Worm (Caenorhabditis elegans) whole organism, young adult: Measurements from ENCODE around the gene wdr-31.

Experiments
- B0035.1 ChIP-seq: sonication (generic microtip); optimal IDR thresholded peaks from 2 replicates; lab custom pipeline; 2016; ENCODE audit warnings: missing genetic modification characterization, mild to moderate bottlenecking, missing compliant biosample characterization, missing genotype, missing genetic modification reagents
- F10E7.11 ChIP-seq: sonication (generic microtip); optimal IDR thresholded peaks from 2 replicates; lab custom pipeline; 2017; ENCODE audit warnings: mild to moderate bottlenecking, missing genetic modification characterization, moderate library complexity, missing compliant biosample characterization
- F49E8.2 ChIP-seq: sonication (generic microtip); optimal IDR thresholded peaks from 3 replicates; lab custom pipeline; 2017; ENCODE audit warnings: missing genetic modification characterization, mild to moderate bottlenecking, missing compliant biosample characterization, antibody characterized with exemption, moderate library complexity; ENCODE audit not compliant: insufficient read depth
- F55B11.4 ChIP-seq: sonication (generic microtip); optimal IDR thresholded peaks from 2 replicates; lab custom pipeline; 2016; ENCODE audit warnings: missing compliant biosample characterization, missing genetic modification characterization, borderline replicate concordance; ENCODE audit not compliant: insufficient read depth
- Y53F4B.3 ChIP-seq: fragments of 200-800 bp; sonication (Bioruptor generic); IDR thresholded peaks from 2 replicates; pipeline ENCODE4 v1.3.6; 2022; ENCODE audit warnings: missing genetic modification reagents, missing genetic modification characterization, missing compliant biosample characterization
- Y79H2A.3 ChIP-seq: fragments of 200-800 bp; sonication (Bioruptor generic); conservative IDR thresholded peaks from 2 replicates; pipeline ENCODE4 v1.3.6; 2022; ENCODE audit warnings: missing genetic modification reagents, missing genetic modification characterization, missing compliant biosample characterization
- Y95B8A.8 ChIP-seq: fragments of 200-800 bp; sonication (Bioruptor generic); IDR thresholded peaks from 2 replicates; pipeline ENCODE4 v1.3.6; 2022; ENCODE audit warnings: missing genetic modification reagents, missing genetic modification characterization, missing compliant biosample characterization
- bed-1 ChIP-seq: fragments of 200-800 bp; sonication (Bioruptor generic); IDR thresholded peaks from 2 replicates; pipeline ENCODE4 v1.3.6; 2022; ENCODE audit warnings: missing genetic modification reagents, missing genetic modification characterization, missing compliant biosample characterization
- cebp-1 ChIP-seq, 2 experiments: fragments of 200-800 bp in 1 of 2; sonication (Bioruptor generic) in 1 of 2; sonication (generic microtip) in 1 of 2; IDR thresholded peaks in 1 of 2; optimal IDR thresholded peaks in 1 of 2; 2 replicates each; pipeline versions ENCODE4 v1.3.6 to Lab custom; 2017 to 2022; ENCODE audit warnings: missing compliant biosample characterization in 2 of 2, missing genetic modification characterization in 2 of 2, mild to moderate bottlenecking in 1 of 2, missing genetic modification reagents in 1 of 2, moderate library complexity in 1 of 2
- ceh-58 ChIP-seq: fragments of 200-800 bp; sonication (Bioruptor generic); IDR thresholded peaks from 2 replicates; pipeline ENCODE4 v1.3.6; 2022; ENCODE audit warnings: missing genetic modification characterization, missing compliant biosample characterization
- ceh-79 ChIP-seq: sonication (generic microtip); optimal IDR thresholded peaks from 2 replicates; lab custom pipeline; 2017; ENCODE audit warnings: mild to moderate bottlenecking, missing genetic modification characterization, missing compliant biosample characterization
- egl-18 ChIP-seq: fragments of 200-800 bp; sonication (Bioruptor generic); IDR thresholded peaks from 2 replicates; pipeline ENCODE4 v1.3.6; 2022; ENCODE audit warnings: missing genetic modification reagents, missing genetic modification characterization, missing compliant biosample characterization
- egrh-3 ChIP-seq: fragments of 200-800 bp; sonication (Bioruptor generic); IDR thresholded peaks from 2 replicates; pipeline ENCODE4 v1.3.6; 2022; ENCODE audit warnings: missing genetic modification reagents, missing genetic modification characterization, missing compliant biosample characterization
- fkh-3 ChIP-seq: sonication (generic microtip); optimal IDR thresholded peaks from 2 replicates; lab custom pipeline; 2016; ENCODE audit warnings: mild to moderate bottlenecking, missing genetic modification characterization, missing compliant biosample characterization
- him-1 ChIP-seq: sonication (generic microtip); optimal IDR thresholded peaks from 2 replicates; lab custom pipeline; 2016; ENCODE audit warnings: missing genotype, missing genetic modification reagents, missing genetic modification characterization, missing compliant biosample characterization
- hlh-26 ChIP-seq: fragments of 200-800 bp; sonication (Bioruptor generic); conservative IDR thresholded peaks from 2 replicates; pipeline ENCODE4 v1.3.6; 2022; ENCODE audit warnings: missing genetic modification reagents, missing genetic modification characterization, missing compliant biosample characterization
- hrde-1 ChIP-seq: sonication (generic microtip); optimal IDR thresholded peaks from 2 replicates; lab custom pipeline; 2016; ENCODE audit warnings: missing genetic modification characterization, mild to moderate bottlenecking, missing compliant biosample characterization, moderate library complexity, missing genotype, missing genetic modification reagents, borderline replicate concordance
- hsf-1 ChIP-seq: fragments of 200-800 bp; sonication (Bioruptor generic); IDR thresholded peaks from 2 replicates; pipeline ENCODE4 v1.3.6; 2022; ENCODE audit warnings: missing genetic modification reagents, missing genetic modification characterization, missing compliant biosample characterization
- let-607 ChIP-seq, 2 experiments: fragments of 200-800 bp in 1 of 2; sonication (Bioruptor generic) in 1 of 2; sonication (generic microtip) in 1 of 2; optimal IDR thresholded peaks; 2 replicates each; lab custom pipeline; 2016 to 2018; ENCODE audit warnings: mild to moderate bottlenecking in 2 of 2, missing compliant biosample characterization in 2 of 2, missing genetic modification characterization in 2 of 2, moderate library complexity in 2 of 2, missing genotype in 1 of 2
- lin-40 ChIP-seq: sonication (generic microtip); optimal IDR thresholded peaks from 2 replicates; lab custom pipeline; 2016; ENCODE audit warnings: missing genetic modification characterization, mild to moderate bottlenecking, missing compliant biosample characterization, missing genotype, missing genetic modification reagents
- madf-3 ChIP-seq: fragments of 200-800 bp; sonication (Bioruptor generic); IDR thresholded peaks from 2 replicates; pipeline ENCODE4 v1.3.6; 2022; ENCODE audit warnings: missing genetic modification reagents, missing genetic modification characterization, missing compliant biosample characterization
- mcd-1 ChIP-seq: fragments of 200-800 bp; sonication (Bioruptor generic); IDR thresholded peaks from 2 replicates; pipeline ENCODE4 v1.3.6; 2022; ENCODE audit warnings: missing genetic modification reagents, missing genetic modification characterization, missing compliant biosample characterization
- mel-28 ChIP-seq: sonication (generic microtip); optimal IDR thresholded peaks from 2 replicates; lab custom pipeline; 2016; ENCODE audit warnings: borderline replicate concordance, mild to moderate bottlenecking, missing genetic modification characterization, missing compliant biosample characterization
- nhr-27 ChIP-seq: fragments of 200-800 bp; sonication (Bioruptor generic); optimal IDR thresholded peaks from 2 replicates; lab custom pipeline; 2018; ENCODE audit warnings: mild to moderate bottlenecking, missing genetic modification characterization, moderate library complexity, missing compliant biosample characterization
- pha-4 ChIP-seq: fragments of 150-350 bp; sonication (generic microtip); optimal IDR thresholded peaks from 2 replicates; lab custom pipeline; 2014; ENCODE audit warnings: missing biosample characterization, missing genetic modification reagents, missing genetic modification characterization
- rcor-1 ChIP-seq: fragments of 200-800 bp; sonication (Bioruptor generic); IDR thresholded peaks from 2 replicates; pipeline ENCODE4 v1.3.6; 2022; ENCODE audit warnings: missing genetic modification reagents, missing genetic modification characterization, missing compliant biosample characterization
- rec-8 ChIP-seq, 2 experiments: sonication (generic microtip); optimal IDR thresholded peaks; 2 replicates each; lab custom pipeline; 2016; ENCODE audit warnings: mild to moderate bottlenecking in 2 of 2, missing genetic modification characterization in 2 of 2, missing genetic modification reagents in 2 of 2, missing genotype in 2 of 2, missing biosample characterization in 1 of 2, missing compliant biosample characterization in 1 of 2, moderate library complexity in 1 of 2
- sdz-38 ChIP-seq: sonication (generic microtip); optimal IDR thresholded peaks from 2 replicates; lab custom pipeline; 2016; ENCODE audit warnings: missing genotype, missing genetic modification characterization, missing compliant biosample characterization
- somi-1 ChIP-seq: fragments of 200-800 bp; sonication (Bioruptor generic); optimal IDR thresholded peaks from 2 replicates; lab custom pipeline; 2018; ENCODE audit warnings: mild to moderate bottlenecking, missing genetic modification characterization, missing compliant biosample characterization
- sptf-2 ChIP-seq: fragments of 200-800 bp; sonication (Bioruptor generic); optimal IDR thresholded peaks from 2 replicates; lab custom pipeline; 2018; ENCODE audit warnings: mild to moderate bottlenecking, missing genetic modification characterization, missing compliant biosample characterization
- tbp1 ChIP-seq: fragments of 200-800 bp; sonication (Bioruptor generic); optimal IDR thresholded peaks from 2 replicates; lab custom pipeline; 2018; ENCODE audit warnings: mild to moderate bottlenecking, missing genetic modification characterization, missing compliant biosample characterization
- tbx-9 ChIP-seq: sonication (generic microtip); optimal IDR thresholded peaks from 2 replicates; lab custom pipeline; 2016; ENCODE audit warnings: borderline replicate concordance, missing genetic modification characterization, inconsistent platforms, missing compliant biosample characterization
- unc-130 ChIP-seq: sonication (generic microtip); optimal IDR thresholded peaks from 2 replicates; lab custom pipeline; 2016; ENCODE audit warnings: missing genetic modification reagents, missing genetic modification characterization, missing compliant biosample characterization
- unc-62 ChIP-seq: fragments of 150-350 bp; optimal IDR thresholded peaks from 2 replicates; lab custom pipeline; 2014; ENCODE audit warnings: missing biosample characterization, missing genetic modification reagents, missing genetic modification characterization
- xnd-1 ChIP-seq: sonication (generic microtip); optimal IDR thresholded peaks from 2 replicates; lab custom pipeline; 2016; ENCODE audit warnings: missing genotype, missing genetic modification reagents, missing genetic modification characterization, missing compliant biosample characterization
- zfh-2 ChIP-seq: fragments of 200-800 bp; sonication (Bioruptor generic); conservative IDR thresholded peaks from 2 replicates; pipeline ENCODE4 v1.3.6; 2022; ENCODE audit warnings: missing genetic modification reagents, missing genetic modification characterization, missing compliant biosample characterization

wdr-31 gene

ce11 chrII:2735192-2735591 lies at the start of gene wdr-31:
wdr-31 (minus strand) TSS chrII:2735292.
- TF ChIP-seq tbp1 (GFP tag; lab: Kevin White, UChicago): no peak
- no peak for TF ChIP-seq pha-4
- TF ChIP-seq hlh-26 (GFP tag; lab: Robert Waterston, UW): no peak
- TF ChIP-seq Y95B8A.8 (GFP tag; lab: Robert Waterston, UW): no peak
- no peak for TF ChIP-seq ceh-58
- no peak for TF ChIP-seq lin-40 (tag; lab: Kevin White, UChicago)
- TF ChIP-seq ceh-79 (tag; lab: Kevin White, UChicago): no peak
- no peak for TF ChIP-seq fkh-3 (tag; lab: Kevin White, UChicago)
- TF ChIP-seq xnd-1: no peak
- no peak for TF ChIP-seq madf-3
- no peak for TF ChIP-seq hrde-1 (tag; lab: Kevin White, UChicago)
- no peak for TF ChIP-seq egl-18 (GFP tag; lab: Robert Waterston, UW)

DNA sequence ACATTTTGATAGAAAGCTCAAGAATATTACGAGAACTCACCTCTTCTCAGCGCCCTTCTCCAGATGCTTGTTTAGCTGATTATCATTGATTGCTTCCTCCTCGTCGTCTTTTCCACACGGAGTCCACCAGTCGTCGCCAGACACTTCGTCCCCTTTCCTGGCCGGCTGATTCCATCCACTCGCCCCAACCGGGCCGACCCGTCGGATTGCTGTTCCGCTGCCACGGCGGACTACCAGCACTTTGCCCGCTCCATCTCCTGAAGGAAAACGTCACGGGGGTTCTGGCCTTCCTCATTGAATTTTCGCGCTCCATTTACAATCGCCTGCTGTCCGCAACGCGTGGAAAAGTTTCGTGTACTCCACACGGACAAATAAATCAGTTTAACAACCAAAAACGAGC lies 48.3 kb upstream of the wdr-31 start:
- TF ChIP-seq zfh-2 (peak; percentile 73), mel-28 (tag; lab: Kevin White, UChicago) (no peak), egrh-3 (GFP tag; lab: Robert Waterston, UW) (peak; percentile 63; the same call in 1 of the 2 replicates)

DNA sequence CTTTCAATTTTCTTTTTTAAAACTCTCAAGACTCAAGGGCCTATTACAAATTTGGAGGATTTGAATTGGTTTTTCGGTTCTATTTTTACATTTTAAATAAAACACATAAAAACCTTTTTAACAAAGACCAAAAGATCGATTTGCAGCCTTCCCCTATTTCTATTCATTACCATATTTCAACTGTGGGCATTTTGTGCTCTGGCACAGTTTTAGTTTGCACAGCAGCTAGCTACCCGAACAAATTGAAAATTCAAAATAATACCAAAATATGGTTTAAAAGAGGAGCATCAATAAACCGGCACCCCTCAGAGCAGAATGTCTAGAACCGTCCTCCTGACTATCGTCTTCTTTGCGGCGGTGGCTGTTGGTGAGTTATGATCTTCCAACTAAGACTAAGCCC lies 46.3 kb upstream of the wdr-31 start, which contains the start of gene F08D12.2:
Gene F08D12.2, plus strand, starts transcription at position 301 of the 400 bp plus-strand sequence.
- no peak for TF ChIP-seq F55B11.4 (tag; lab: Kevin White, UChicago)
- no peak for TF ChIP-seq Y95B8A.8 (GFP tag; lab: Robert Waterston, UW)
- TF ChIP-seq unc-130: no peak
- TF ChIP-seq Y79H2A.3 (GFP tag; lab: Robert Waterston, UW): no peak

ce11 chrII:2780804-2781203 lies 45.7 kb upstream of the wdr-31 start:
- TF ChIP-seq zfh-2 (peak; percentile 50), tbx-9 (tag; lab: Kevin White, UChicago) (no peak)

ce11 chrII:2779253-2779652 lies 44.2 kb upstream of the wdr-31 start, which contains the start of gene F08D12.3:
F08D12.3 (plus strand) TSS chrII:2779553.
- TF ChIP-seq tbp1 (GFP tag; lab: Kevin White, UChicago) (no peak), F10E7.11 (no peak), bed-1 (GFP tag; lab: Robert Waterston, UW) (no peak), B0035.1 (tag; lab: Kevin White, UChicago) (no peak), rec-8 (tag; optimal IDR thresholded peaks at IDR 0.05; lab: Kevin White, UChicago) (no peak), Y53F4B.3 (no peak), unc-130 (no peak)
- TF ChIP-seq, all 124 proteins: peak for 0

DNA sequence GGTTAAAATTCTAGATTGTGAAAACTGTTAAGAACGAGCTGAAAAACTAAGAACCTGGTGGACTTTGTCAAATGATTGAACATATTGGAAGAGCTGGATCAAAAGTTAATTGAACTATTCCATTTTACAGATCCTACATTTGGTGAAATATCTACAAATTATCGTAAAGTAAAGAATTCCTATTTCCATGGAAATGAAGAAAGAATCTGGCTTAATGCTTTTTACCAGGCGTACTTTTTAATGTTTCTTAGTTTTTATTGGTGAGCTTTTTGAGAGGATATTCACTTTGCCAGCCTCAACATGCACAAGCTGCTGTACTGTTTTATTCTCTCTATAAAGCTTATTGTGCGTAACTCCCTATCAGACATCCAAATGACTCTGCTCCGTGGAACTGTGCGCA lies 42.8 kb upstream of the wdr-31 start, which contains the start of gene F08D12.4:
Gene F08D12.4, plus strand, starts transcription at position 301 of the 400 bp plus-strand sequence.
- TF ChIP-seq sptf-2 (GFP tag; lab: Kevin White, UChicago) (no peak), madf-3 (no peak), him-1 (tag; lab: Kevin White, UChicago) (no peak), nhr-27 (tag; lab: Kevin White, UChicago) (no peak), rcor-1 (no peak), unc-62 (GFP tag; lab: Kevin White, UChicago) (no peak), hsf-1 (no peak), F49E8.2 (no peak), mcd-1 (no peak), let-607 (tag; optimal IDR thresholded peaks at IDR 0.05; lab: Kevin White, UChicago) (no peak), somi-1 (no peak), cebp-1 (GFP tag; IDR thresholded peaks at IDR 0.05; lab: Robert Waterston, UW) (no peak), cebp-1 (tag; optimal IDR thresholded peaks at IDR 0.05; lab: Kevin White, UChicago) (no peak), sdz-38 (tag; lab: Kevin White, UChicago) (no peak)
